Worm (Caenorhabditis elegans) whole organism, mixed stage, embryonic: ENCODE data around the gene Y9C9A.8.

Experiments
- M03D4.4 ChIP-seq: sonication (generic microtip); optimal IDR thresholded peaks from 2 replicates; lab custom pipeline; 2017; ENCODE audit warnings: mild to moderate bottlenecking, missing genetic modification characterization, missing compliant biosample characterization
- bed-3 ChIP-seq: fragments of 200-800 bp; sonication (Bioruptor generic); optimal IDR thresholded peaks from 3 replicates; lab custom pipeline; 2018; ENCODE audit warnings: mild to moderate bottlenecking, missing genetic modification characterization, moderate library complexity, missing compliant biosample characterization
- ceh-39 ChIP-seq: fragments of 150-350 bp; optimal IDR thresholded peaks from 2 replicates; lab custom pipeline; 2014; ENCODE audit warnings: missing biosample characterization, missing genetic modification characterization
- ceh-43 ChIP-seq: fragments of 200-800 bp; sonication (Bioruptor generic); optimal IDR thresholded peaks from 2 replicates; lab custom pipeline; 2018; ENCODE audit warnings: mild to moderate bottlenecking, missing genetic modification characterization, moderate library complexity, missing compliant biosample characterization
- ceh-83 ChIP-seq: fragments of 200-800 bp; sonication (Bioruptor generic); optimal IDR thresholded peaks from 2 replicates; lab custom pipeline; 2018; ENCODE audit warnings: mild to moderate bottlenecking, missing genetic modification characterization, missing compliant biosample characterization
- drap-1 ChIP-seq: fragments of 200-800 bp; sonication (Bioruptor generic); optimal IDR thresholded peaks from 3 replicates; lab custom pipeline; 2018; ENCODE audit warnings: mild to moderate bottlenecking, missing genetic modification characterization, missing compliant biosample characterization
- elt-1 ChIP-seq: sonication (generic microtip); optimal IDR thresholded peaks from 2 replicates; lab custom pipeline; 2017; ENCODE audit warnings: missing genetic modification characterization, mild to moderate bottlenecking, missing compliant biosample characterization, antibody characterized with exemption, moderate library complexity, borderline replicate concordance; ENCODE audit not compliant: insufficient read depth
- elt-3 ChIP-seq: fragments of 150-350 bp; optimal IDR thresholded peaks from 2 replicates; lab custom pipeline; 2014; ENCODE audit warnings: missing biosample characterization, missing genetic modification characterization
- flh-1 ChIP-seq: fragments of 200-800 bp; sonication (Bioruptor generic); optimal IDR thresholded peaks from 2 replicates; lab custom pipeline; 2018; ENCODE audit warnings: mild to moderate bottlenecking, missing genetic modification characterization, moderate library complexity, missing compliant biosample characterization
- ham-2 ChIP-seq: fragments of 200-800 bp; sonication (Bioruptor generic); optimal IDR thresholded peaks from 2 replicates; lab custom pipeline; 2018; ENCODE audit warnings: mild to moderate bottlenecking, missing genetic modification characterization, missing compliant biosample characterization
- lin-13 ChIP-seq: fragments of 150-350 bp; optimal IDR thresholded peaks from 2 replicates; lab custom pipeline; 2014; ENCODE audit warnings: missing biosample characterization, missing genetic modification characterization
- lsy-2 ChIP-seq: fragments of 150-350 bp; optimal IDR thresholded peaks from 2 replicates; lab custom pipeline; 2014; ENCODE audit warnings: missing biosample characterization, missing genetic modification characterization
- mab-5 ChIP-seq: fragments of 150-350 bp; optimal IDR thresholded peaks from 2 replicates; lab custom pipeline; 2014; ENCODE audit warnings: missing biosample characterization, missing genetic modification characterization
- mep-1 ChIP-seq: fragments of 150-350 bp; optimal IDR thresholded peaks from 2 replicates; lab custom pipeline; 2017; ENCODE audit warnings: missing biosample characterization, missing genetic modification reagents, missing genetic modification characterization, inconsistent platforms
- mls-2 ChIP-seq: sonication (generic microtip); optimal IDR thresholded peaks from 2 replicates; lab custom pipeline; 2016; ENCODE audit warnings: mild to moderate bottlenecking, missing genetic modification characterization, moderate library complexity, missing compliant biosample characterization
- nhr-12 ChIP-seq: fragments of 150-350 bp; optimal IDR thresholded peaks from 2 replicates; lab custom pipeline; 2014; ENCODE audit warnings: missing biosample characterization, missing genetic modification characterization
- nhr-2 ChIP-seq: fragments of 150-350 bp; optimal IDR thresholded peaks from 2 replicates; lab custom pipeline; 2014; ENCODE audit warnings: missing biosample characterization, missing genetic modification characterization
- nhr-28 ChIP-seq: fragments of 150-350 bp; optimal IDR thresholded peaks from 2 replicates; lab custom pipeline; 2014; ENCODE audit warnings: missing biosample characterization, missing genetic modification characterization
- nhr-76 ChIP-seq: sonication (generic microtip); optimal IDR thresholded peaks from 2 replicates; lab custom pipeline; 2017; ENCODE audit warnings: missing biosample characterization, missing genetic modification characterization
- pha-4 ChIP-seq: fragments of 150-350 bp; optimal IDR thresholded peaks from 2 replicates; lab custom pipeline; 2018; ENCODE audit warnings: missing biosample characterization, missing genetic modification reagents, missing genetic modification characterization
- snpc-4 ChIP-seq: fragments of 150-350 bp; optimal IDR thresholded peaks from 2 replicates; lab custom pipeline; 2014; ENCODE audit warnings: missing biosample characterization, missing genetic modification characterization
- sptf-1 ChIP-seq: sonication (generic microtip); optimal IDR thresholded peaks from 2 replicates; lab custom pipeline; 2017; ENCODE audit warnings: mild to moderate bottlenecking, missing genetic modification characterization, moderate library complexity, missing compliant biosample characterization
- unc-120 ChIP-seq: sonication (generic microtip); optimal IDR thresholded peaks from 2 replicates; lab custom pipeline; 2017; ENCODE audit warnings: missing genetic modification characterization, missing compliant biosample characterization; ENCODE audit not compliant: poor library complexity, severe bottlenecking
- unc-39 ChIP-seq: fragments of 150-350 bp; optimal IDR thresholded peaks from 2 replicates; lab custom pipeline; 2014; ENCODE audit warnings: missing biosample characterization, missing genetic modification characterization
- unc-62 ChIP-seq: fragments of 150-350 bp; optimal IDR thresholded peaks from 2 replicates; lab custom pipeline; 2014; ENCODE audit warnings: missing biosample characterization, missing genetic modification reagents, missing genetic modification characterization
- zip-8 ChIP-seq: fragments of 150-350 bp; optimal IDR thresholded peaks from 2 replicates; lab custom pipeline; 2014; ENCODE audit warnings: missing biosample characterization, missing genetic modification characterization
- ztf-11 ChIP-seq: fragments of 150-350 bp; optimal IDR thresholded peaks from 2 replicates; lab custom pipeline; 2014; ENCODE audit warnings: missing biosample characterization, missing genetic modification characterization

The Y9C9A.8 gene

DNA sequence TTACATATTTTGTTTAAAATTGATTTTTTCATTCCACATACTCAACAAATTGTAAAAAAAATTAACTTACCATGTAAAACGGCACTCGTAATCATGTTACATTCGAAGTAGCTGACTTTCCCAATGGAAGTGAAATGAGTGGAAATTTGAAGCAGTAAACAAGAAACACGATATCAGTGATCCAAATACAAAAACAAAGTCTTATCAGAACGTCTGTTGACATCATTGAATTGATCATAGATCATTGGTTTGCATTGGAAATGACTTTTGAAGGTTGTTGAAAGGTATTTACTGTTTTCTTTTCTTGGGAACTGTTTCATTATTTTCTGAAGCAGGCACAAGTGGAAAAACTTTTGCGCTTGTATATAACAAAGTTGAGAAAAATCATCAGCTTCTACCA is 45.9 kb downstream of the Y9C9A.8 start, which contains the start of gene Y9C9A.16:
Gene Y9C9A.16 (minus strand): TSS at position 131 of the 400 bp plus-strand sequence.
- TF ChIP-seq lsy-2 (tag; lab: Kevin White, UChicago): no peak
- TF ChIP-seq zip-8 (tag; lab: Kevin White, UChicago): no peak
- TF ChIP-seq ham-2 (GFP tag; lab: Kevin White, UChicago): no peak
- TF ChIP-seq ceh-43 (GFP tag; lab: Kevin White, UChicago): no peak
- no peak for TF ChIP-seq drap-1 (GFP tag; lab: Kevin White, UChicago)
- no peak for TF ChIP-seq snpc-4 (tag; lab: Kevin White, UChicago)
- TF ChIP-seq nhr-28 (tag; lab: Kevin White, UChicago): no peak
- no peak for TF ChIP-seq pha-4 (tag; lab: Kevin White, UChicago)
- no peak for TF ChIP-seq unc-120 (tag; lab: Kevin White, UChicago)
- no peak for TF ChIP-seq nhr-2 (tag; lab: Kevin White, UChicago)
- TF ChIP-seq mab-5: no peak
- TF ChIP-seq ztf-11 (tag; lab: Kevin White, UChicago): no peak
- TF ChIP-seq unc-39 (tag; lab: Kevin White, UChicago): no peak
- TF ChIP-seq sptf-1 (tag; lab: Kevin White, UChicago): no peak

DNA sequence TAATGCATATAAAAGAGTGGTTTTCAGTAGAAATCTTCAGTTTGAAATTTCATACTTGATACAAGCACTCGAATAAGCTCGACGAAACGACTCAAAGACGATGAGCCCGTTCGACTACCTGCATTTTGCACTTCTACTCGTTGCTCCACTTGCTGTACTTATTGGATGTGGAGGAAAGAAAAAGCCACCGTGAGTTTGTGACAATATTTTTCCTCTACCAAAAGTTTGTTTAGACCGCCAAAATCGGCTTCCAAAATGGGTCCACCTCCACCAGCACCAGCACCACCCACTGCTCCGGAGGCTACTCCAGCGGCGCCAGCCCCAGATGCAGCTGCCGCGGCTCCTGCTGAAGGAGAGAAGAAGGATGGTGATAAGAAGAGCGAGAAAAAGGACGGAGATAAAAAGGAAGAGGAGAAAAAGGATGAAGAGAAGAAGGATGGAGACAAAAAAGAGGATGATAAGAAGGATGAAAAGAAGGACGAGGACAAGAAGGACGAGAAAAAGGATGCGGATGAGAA is 47.1 kb downstream of the Y9C9A.8 start, which contains the start of gene E03H12.5:
Gene E03H12.5 (plus strand): TSS at position 51 of the 518 bp plus-strand sequence.
- no peak for TF ChIP-seq elt-1 (tag; lab: Kevin White, UChicago)
- TF ChIP-seq unc-62 (GFP tag; lab: Kevin White, UChicago): no peak
- TF ChIP-seq unc-39 (tag; lab: Kevin White, UChicago): no peak
- TF ChIP-seq unc-120 (tag; lab: Kevin White, UChicago): no peak
- TF ChIP-seq nhr-76 (tag; lab: Kevin White, UChicago): no peak
- no peak for TF ChIP-seq nhr-12 (tag; lab: Kevin White, UChicago)
- no peak for TF ChIP-seq mab-5
- no peak for TF ChIP-seq lsy-2 (tag; lab: Kevin White, UChicago)
- no peak for TF ChIP-seq lin-13 (tag; lab: Kevin White, UChicago)
- TF ChIP-seq mls-2 (tag; lab: Kevin White, UChicago): no peak
- no peak for TF ChIP-seq flh-1 (GFP tag; lab: Kevin White, UChicago)
- TF ChIP-seq M03D4.4 (tag; lab: Kevin White, UChicago): no peak
- no peak for TF ChIP-seq ceh-39 (tag; lab: Kevin White, UChicago)
- no peak for TF ChIP-seq elt-3
- TF ChIP-seq nhr-2 (tag; lab: Kevin White, UChicago): no peak
- TF ChIP-seq pha-4 (tag; lab: Kevin White, UChicago): no peak
- TF ChIP-seq ceh-83 (GFP tag; lab: Kevin White, UChicago): no peak
- no peak for TF ChIP-seq bed-3 (GFP tag; lab: Kevin White, UChicago)
- TF ChIP-seq, all 35 proteins: peak for 0

DNA sequence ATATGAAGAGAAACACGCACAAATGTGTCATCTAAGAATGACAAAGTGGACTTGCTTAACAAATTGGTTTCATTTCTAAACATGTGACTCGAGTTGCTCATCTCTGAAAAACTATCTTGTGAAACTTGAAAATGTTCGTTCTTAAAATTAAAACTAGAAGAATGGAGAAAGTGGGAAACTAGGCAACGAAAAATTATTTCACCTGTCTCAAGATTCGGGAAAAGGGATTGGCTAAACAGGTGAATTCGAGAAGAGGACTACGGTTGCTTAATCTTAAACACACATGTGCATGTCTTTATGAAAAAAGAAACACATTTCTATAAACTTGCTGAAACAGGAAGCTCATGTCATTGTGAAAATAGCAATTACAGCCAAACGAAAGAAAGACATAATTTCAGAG is 50.9 kb downstream of the Y9C9A.8 start, which contains the start of gene srz-24:
Gene srz-24 (minus strand): TSS at position 101 of the 400 bp plus-strand sequence.
- TF ChIP-seq mep-1 (no peak), ham-2 (GFP tag; lab: Kevin White, UChicago) (no peak), ztf-11 (tag; lab: Kevin White, UChicago) (no peak), nhr-76 (tag; lab: Kevin White, UChicago) (no peak), nhr-2 (tag; lab: Kevin White, UChicago) (no peak)
